Worm (Caenorhabditis elegans) whole organism, L4 larva: ENCODE measurements around the gene Y55F3AM.9.

Experiments used
- D1046.2 ChIP-seq: fragments of 200-800 bp; sonication (Bioruptor generic); IDR thresholded peaks from 2 replicates; pipeline ENCODE4 v1.3.6; 2022; ENCODE audit warnings: missing genetic modification characterization, missing compliant biosample characterization
- F26F4.8 ChIP-seq: fragments of 200-800 bp; sonication (Bioruptor generic); conservative IDR thresholded peaks from 2 replicates; pipeline ENCODE4 v1.3.6; 2022; ENCODE audit warnings: missing genetic modification characterization, missing compliant biosample characterization
- F44E2.7 ChIP-seq: fragments of 200-800 bp; sonication (Bioruptor generic); IDR thresholded peaks from 2 replicates; pipeline ENCODE4 v2.1.2; 2022; ENCODE audit warnings: missing genetic modification characterization, missing compliant biosample characterization
- T20F7.1 ChIP-seq: fragments of 200-800 bp; sonication (Bioruptor generic); optimal IDR thresholded peaks from 2 replicates; lab custom pipeline; 2018; ENCODE audit warnings: mild to moderate bottlenecking, missing genetic modification characterization, missing compliant biosample characterization
- Y48G9A.11 ChIP-seq: fragments of 200-800 bp; sonication (Bioruptor generic); IDR thresholded peaks from 2 replicates; pipeline ENCODE4 v1.3.6; 2022; ENCODE audit warnings: missing genetic modification reagents, missing genetic modification characterization, missing compliant biosample characterization
- Y75B8A.6 ChIP-seq: fragments of 200-800 bp; sonication (Bioruptor generic); IDR thresholded peaks from 2 replicates; pipeline ENCODE4 v1.3.6; 2022; ENCODE audit warnings: missing genetic modification reagents, missing genetic modification characterization, missing compliant biosample characterization
- ZK337.2 ChIP-seq: fragments of 200-800 bp; sonication (Bioruptor generic); IDR thresholded peaks from 2 replicates; pipeline ENCODE4 v1.3.6; 2022; ENCODE audit warnings: missing genetic modification reagents, missing genetic modification characterization, missing compliant biosample characterization
- ZK546.5 ChIP-seq, 2 experiments: sonication (generic microtip); optimal IDR thresholded peaks; 2 replicates each; lab custom pipeline; 2017; ENCODE audit warnings: missing biosample characterization in 2 of 2, missing genetic modification characterization in 2 of 2
- aha-1 ChIP-seq: fragments of 150-350 bp; peaks from one replicate; lab custom pipeline; 2014; ENCODE audit warnings: missing biosample characterization, missing genetic modification characterization
- ama-1 ChIP-seq: fragments of 150-350 bp; optimal IDR thresholded peaks from 2 replicates; lab custom pipeline; 2014; ENCODE audit warnings: inconsistent platforms, mixed read lengths
- arid-1 ChIP-seq: fragments of 200-800 bp; sonication (Bioruptor generic); conservative IDR thresholded peaks from 2 replicates; pipeline ENCODE4 v1.3.6; 2022; ENCODE audit warnings: missing genetic modification reagents, missing genetic modification characterization, missing compliant biosample characterization
- attf-4 ChIP-seq: sonication (generic microtip); optimal IDR thresholded peaks from 3 replicates; lab custom pipeline; 2017; ENCODE audit warnings: missing biosample characterization, missing genetic modification characterization
- ceh-28 ChIP-seq: fragments of 150-350 bp; optimal IDR thresholded peaks from 2 replicates; lab custom pipeline; 2014; ENCODE audit warnings: missing biosample characterization, missing genetic modification reagents, missing genetic modification characterization
- ceh-62 ChIP-seq: sonication (generic microtip); optimal IDR thresholded peaks from 2 replicates; lab custom pipeline; 2017; ENCODE audit warnings: missing biosample characterization, missing genetic modification characterization
- ces-1 ChIP-seq: fragments of 150-350 bp; sonication (generic microtip); optimal IDR thresholded peaks from 4 replicates; lab custom pipeline; 2014; ENCODE audit warnings: missing biosample characterization, missing genetic modification reagents, missing genetic modification characterization
- ctbp-1 ChIP-seq: fragments of 200-800 bp; sonication (Bioruptor generic); IDR thresholded peaks from 2 replicates; pipeline ENCODE4 v1.3.6; 2022; ENCODE audit warnings: missing genetic modification reagents, missing genetic modification characterization, missing compliant biosample characterization
- daf-19 ChIP-seq: fragments of 200-800 bp; sonication (Bioruptor generic); conservative IDR thresholded peaks from 2 replicates; pipeline ENCODE4 v1.3.6; 2022; ENCODE audit warnings: missing genetic modification characterization, missing compliant biosample characterization
- daf-8 ChIP-seq: fragments of 200-800 bp; sonication (Bioruptor generic); IDR thresholded peaks from 2 replicates; pipeline ENCODE4 v1.3.6; 2022; ENCODE audit warnings: missing genetic modification characterization, missing compliant biosample characterization
- dmd-8 ChIP-seq: fragments of 200-800 bp; sonication (Bioruptor generic); IDR thresholded peaks from 2 replicates; pipeline ENCODE4 v1.3.6; 2022; ENCODE audit warnings: missing genetic modification characterization, missing compliant biosample characterization
- duxl-1 ChIP-seq: sonication (generic microtip); optimal IDR thresholded peaks from 2 replicates; lab custom pipeline; 2016; ENCODE audit warnings: mild to moderate bottlenecking, missing genetic modification characterization, moderate library complexity, missing compliant biosample characterization; ENCODE audit not compliant: poor library complexity
- egl-27 ChIP-seq: sonication (generic microtip); optimal IDR thresholded peaks from 3 replicates; lab custom pipeline; 2017; ENCODE audit warnings: missing biosample characterization, missing genetic modification reagents, missing genetic modification characterization
- fkh-10 ChIP-seq: fragments of 150-350 bp; optimal IDR thresholded peaks from 2 replicates; lab custom pipeline; 2014; ENCODE audit warnings: missing biosample characterization, missing genetic modification reagents, missing genetic modification characterization
- fos-1 ChIP-seq: fragments of 150-350 bp; optimal IDR thresholded peaks from 2 replicates; lab custom pipeline; 2014; ENCODE audit warnings: missing biosample characterization, missing genetic modification characterization
- gei-8 ChIP-seq: fragments of 200-800 bp; sonication (Bioruptor generic); optimal IDR thresholded peaks from 2 replicates; lab custom pipeline; 2018; ENCODE audit warnings: mild to moderate bottlenecking, missing genetic modification characterization, missing compliant biosample characterization
- hlh-30 ChIP-seq: sonication (generic microtip); optimal IDR thresholded peaks from 2 replicates; lab custom pipeline; 2017; ENCODE audit warnings: antibody characterized with exemption, mild to moderate bottlenecking, missing genetic modification characterization, missing compliant biosample characterization; ENCODE audit not compliant: insufficient read depth
- hmg-1.1 ChIP-seq: fragments of 200-800 bp; sonication (Bioruptor generic); IDR thresholded peaks from 2 replicates; pipeline ENCODE4 v1.3.6; 2022; ENCODE audit warnings: missing genetic modification reagents, missing genetic modification characterization, missing compliant biosample characterization
- jun-1 ChIP-seq: fragments of 150-350 bp; optimal IDR thresholded peaks from 2 replicates; lab custom pipeline; 2014; ENCODE audit warnings: missing biosample characterization, missing genetic modification reagents, missing genetic modification characterization
- lim-7 ChIP-seq: fragments of 200-800 bp; sonication (Bioruptor generic); IDR thresholded peaks from 2 replicates; pipeline ENCODE4 v1.3.6; 2022; ENCODE audit warnings: missing genetic modification characterization, missing compliant biosample characterization
- lin-15B ChIP-seq: fragments of 150-350 bp; sonication (generic microtip); optimal IDR thresholded peaks from 3 replicates; lab custom pipeline; 2014; ENCODE audit warnings: missing biosample characterization, missing genetic modification characterization
- madf-5 ChIP-seq, 2 experiments: fragments of 200-800 bp; sonication (Bioruptor generic); IDR thresholded peaks; 2 replicates each; pipeline ENCODE4 v1.3.6; 2022; ENCODE audit warnings: missing compliant biosample characterization in 2 of 2, missing genetic modification characterization in 2 of 2
- mdl-1 ChIP-seq, 2 experiments: fragments of 150-350 bp in 1 of 2; sonication (generic microtip) in 1 of 2; optimal IDR thresholded peaks; 2 replicates each; lab custom pipeline; 2014 to 2017; ENCODE audit warnings: missing biosample characterization in 2 of 2, missing genetic modification characterization in 2 of 2
- mdt-29 ChIP-seq: fragments of 200-800 bp; sonication (Bioruptor generic); IDR thresholded peaks from 2 replicates; pipeline ENCODE4 v1.3.6; 2022; ENCODE audit warnings: missing genetic modification reagents, missing genetic modification characterization, missing compliant biosample characterization
- mep-1 ChIP-seq: fragments of 150-350 bp; sonication (generic microtip); optimal IDR thresholded peaks from 3 replicates; lab custom pipeline; 2014; ENCODE audit warnings: missing biosample characterization, missing genetic modification characterization
- mxl-2 ChIP-seq: fragments of 200-800 bp; sonication (Bioruptor generic); conservative IDR thresholded peaks from 2 replicates; pipeline ENCODE4 v1.3.6; 2022; ENCODE audit warnings: missing genetic modification reagents, missing genetic modification characterization, missing compliant biosample characterization
- nhr-10 ChIP-seq: fragments of 150-350 bp; optimal IDR thresholded peaks from 2 replicates; lab custom pipeline; 2014; ENCODE audit warnings: missing biosample characterization, missing genetic modification characterization
- nhr-102 ChIP-seq: sonication (generic microtip); optimal IDR thresholded peaks from 2 replicates; lab custom pipeline; 2016; ENCODE audit warnings: mild to moderate bottlenecking, missing genetic modification characterization, moderate library complexity, missing compliant biosample characterization
- nhr-111 ChIP-seq: fragments of 200-800 bp; sonication (Bioruptor generic); optimal IDR thresholded peaks from 2 replicates; lab custom pipeline; 2018; ENCODE audit warnings: mild to moderate bottlenecking, missing genetic modification characterization, missing compliant biosample characterization
- nhr-28 ChIP-seq: fragments of 150-350 bp; optimal IDR thresholded peaks from 2 replicates; lab custom pipeline; 2014; ENCODE audit warnings: missing biosample characterization, missing genetic modification characterization
- nhr-41 ChIP-seq: fragments of 200-800 bp; sonication (Bioruptor generic); IDR thresholded peaks from 2 replicates; pipeline ENCODE4 v1.3.6; 2022; ENCODE audit warnings: missing genetic modification reagents, missing genetic modification characterization, missing compliant biosample characterization
- nhr-48 ChIP-seq: sonication (generic microtip); optimal IDR thresholded peaks from 2 replicates; lab custom pipeline; 2016; ENCODE audit warnings: mild to moderate bottlenecking, missing genetic modification characterization, missing compliant biosample characterization
- nhr-6 ChIP-seq: fragments of 150-350 bp; optimal IDR thresholded peaks from 2 replicates; lab custom pipeline; 2014; ENCODE audit warnings: missing biosample characterization, missing genetic modification characterization
- nhr-77 ChIP-seq: fragments of 150-350 bp; optimal IDR thresholded peaks from 2 replicates; lab custom pipeline; 2014; ENCODE audit warnings: missing biosample characterization, missing genetic modification characterization
- pqm-1 ChIP-seq: sonication (generic microtip); optimal IDR thresholded peaks from 2 replicates; lab custom pipeline; 2017; ENCODE audit warnings: missing biosample characterization, missing genetic modification characterization
- rbr-2 ChIP-seq: sonication (generic microtip); optimal IDR thresholded peaks from 2 replicates; lab custom pipeline; 2016; ENCODE audit warnings: missing genotype, missing genetic modification characterization, missing compliant biosample characterization
- saeg-2 ChIP-seq: fragments of 200-800 bp; sonication (Bioruptor generic); IDR thresholded peaks from 2 replicates; pipeline ENCODE4 v1.3.6; 2022; ENCODE audit warnings: missing genetic modification reagents, missing genetic modification characterization, missing compliant biosample characterization
- sdz-12 ChIP-seq: fragments of 200-800 bp; sonication (Bioruptor generic); optimal IDR thresholded peaks from 2 replicates; lab custom pipeline; 2018; ENCODE audit warnings: mild to moderate bottlenecking, missing genetic modification characterization, missing compliant biosample characterization
- skn-1 ChIP-seq: fragments of 150-350 bp; optimal IDR thresholded peaks from 2 replicates; lab custom pipeline; 2014; ENCODE audit warnings: missing biosample characterization, missing genetic modification characterization
- snpc-1.2 ChIP-seq: fragments of 200-800 bp; sonication (Bioruptor generic); IDR thresholded peaks from 2 replicates; pipeline ENCODE4 v1.3.6; 2022; ENCODE audit warnings: missing genetic modification reagents, missing genetic modification characterization, missing compliant biosample characterization
- snpc-4 ChIP-seq: fragments of 150-350 bp; optimal IDR thresholded peaks from 2 replicates; lab custom pipeline; 2014; ENCODE audit warnings: missing biosample characterization, missing genetic modification characterization
- tag-97 ChIP-seq: fragments of 200-800 bp; sonication (Bioruptor generic); IDR thresholded peaks from 2 replicates; pipeline ENCODE4 v1.3.6; 2022; ENCODE audit warnings: missing genetic modification characterization, missing compliant biosample characterization
- zag-1 ChIP-seq: fragments of 150-350 bp; optimal IDR thresholded peaks from 2 replicates; lab custom pipeline; 2014; ENCODE audit warnings: missing biosample characterization, missing genetic modification characterization
- zfp-3 ChIP-seq: fragments of 200-800 bp; sonication (Bioruptor generic); conservative IDR thresholded peaks from 2 replicates; pipeline ENCODE4 v1.3.6; 2022; ENCODE audit warnings: missing genetic modification reagents, missing genetic modification characterization, missing compliant biosample characterization
- zip-2 ChIP-seq: fragments of 150-350 bp; optimal IDR thresholded peaks from 2 replicates; lab custom pipeline; 2014; ENCODE audit warnings: missing biosample characterization, missing genetic modification characterization
- ztf-11 ChIP-seq: fragments of 150-350 bp; optimal IDR thresholded peaks from 2 replicates; lab custom pipeline; 2014; ENCODE audit warnings: missing biosample characterization, missing genetic modification characterization

The Y55F3AM.9 gene

DNA sequence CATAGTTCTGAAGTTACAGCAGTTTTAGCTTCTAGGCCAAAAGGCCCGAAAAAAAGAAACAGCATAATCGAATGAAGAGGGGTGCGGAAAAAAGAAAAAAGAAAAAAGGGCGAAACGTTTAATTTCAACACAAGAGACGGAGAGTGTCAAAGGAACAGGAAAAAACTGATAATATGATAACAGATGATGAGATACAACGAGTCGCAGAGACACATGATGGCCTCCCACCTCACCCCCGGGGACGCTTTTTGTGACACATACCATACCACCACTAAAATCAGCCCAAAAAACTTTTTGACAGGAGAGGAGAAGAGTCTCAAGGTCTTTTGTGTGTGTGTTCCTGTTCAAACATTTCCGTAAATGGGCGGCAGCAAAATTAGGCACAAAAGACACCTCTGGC lies 25.6 kb upstream of the Y55F3AM.9 start (continued):
- TF ChIP-seq ztf-11 (no peak), ctbp-1 (no peak), mep-1 (tag; lab: Kevin White, UChicago) (peak; percentile 38), nhr-28 (tag; lab: Kevin White, UChicago) (peak; percentile 83), mdt-29 (GFP tag; lab: Robert Waterston, UW) (no peak), ZK337.2 (GFP tag; lab: Robert Waterston, UW) (no peak), nhr-6 (tag; lab: Kevin White, UChicago) (peak; percentile 27), nhr-77 (tag; lab: Kevin White, UChicago) (no peak), arid-1 (GFP tag; lab: Robert Waterston, UW) (no peak), Y75B8A.6 (GFP tag; lab: Robert Waterston, UW) (no peak), attf-4 (tag; lab: Kevin White, UChicago) (no peak), egl-27 (tag; lab: Kevin White, UChicago) (no peak), zip-2 (tag; lab: Kevin White, UChicago) (no peak), daf-8 (no peak), zfp-3 (GFP tag; lab: Robert Waterston, UW) (no peak), jun-1 (tag; lab: Kevin White, UChicago) (no peak), snpc-4 (tag; lab: Kevin White, UChicago) (no peak), nhr-41 (GFP tag; lab: Robert Waterston, UW) (no peak), rbr-2 (no peak), lin-15B (tag; lab: Kevin White, UChicago) (no peak), hlh-30 (tag; lab: Kevin White, UChicago) (peak; percentile 88), madf-5 (GFP tag; IDR thresholded peaks at IDR 0.05; lab: Robert Waterston, UW) (no peak), zag-1 (no peak), nhr-111 (GFP tag; lab: Kevin White, UChicago) (no peak), ZK546.5 (tag; optimal IDR thresholded peaks at IDR 0.05; lab: Kevin White, UChicago) (no peak), T20F7.1 (GFP tag; lab: Kevin White, UChicago) (no peak), ama-1 (no peak), ceh-28 (tag; lab: Kevin White, UChicago) (no peak), aha-1 (tag; lab: Kevin White, UChicago) (no peak), pqm-1 (tag; lab: Kevin White, UChicago) (peak; percentile 54), hmg-1.1 (peak; percentile 42; the same call in 1 of the 2 replicates), nhr-48 (tag; lab: Kevin White, UChicago) (no peak), fos-1 (tag; lab: Kevin White, UChicago) (no peak), duxl-1 (no peak), ces-1 (GFP tag; lab: Kevin White, UChicago) (no peak), D1046.2 (no peak), daf-19 (GFP tag; lab: Robert Waterston, UW) (no peak), saeg-2 (GFP tag; lab: Robert Waterston, UW) (no peak), skn-1 (tag; lab: Kevin White, UChicago) (no peak), nhr-10 (no peak), Y48G9A.11 (GFP tag; lab: Robert Waterston, UW) (no peak), F44E2.7 (GFP tag; lab: Robert Waterston, UW) (no peak), mxl-2 (GFP tag; lab: Robert Waterston, UW) (no peak), fkh-10 (GFP tag; lab: Kevin White, UChicago) (no peak), mdl-1 (tag; optimal IDR thresholded peaks at IDR 0.05; lab: Kevin White, UChicago) (peak in 1 of 2 experiments; percentile 42), nhr-102 (tag; lab: Kevin White, UChicago) (no peak), ceh-62 (tag; lab: Kevin White, UChicago) (no peak), dmd-8 (GFP tag; lab: Robert Waterston, UW) (no peak), lim-7 (GFP tag; lab: Robert Waterston, UW) (no peak), sdz-12 (no peak), F26F4.8 (GFP tag; lab: Robert Waterston, UW) (no peak), snpc-1.2 (GFP tag; lab: Robert Waterston, UW) (no peak), tag-97 (GFP tag; lab: Robert Waterston, UW) (no peak), gei-8 (GFP tag; lab: Kevin White, UChicago) (no peak)
